Worm (Caenorhabditis elegans) whole organism, dauer: Measurements from ENCODE around the gene lrpr-1.

Source experiments
- unc-62 ChIP-seq: sonication (generic microtip); optimal IDR thresholded peaks from 2 replicates; lab custom pipeline; 2017; ENCODE audit warnings: missing biosample characterization, missing genetic modification reagents, missing genetic modification characterization

Gene lrpr-1

DNA sequence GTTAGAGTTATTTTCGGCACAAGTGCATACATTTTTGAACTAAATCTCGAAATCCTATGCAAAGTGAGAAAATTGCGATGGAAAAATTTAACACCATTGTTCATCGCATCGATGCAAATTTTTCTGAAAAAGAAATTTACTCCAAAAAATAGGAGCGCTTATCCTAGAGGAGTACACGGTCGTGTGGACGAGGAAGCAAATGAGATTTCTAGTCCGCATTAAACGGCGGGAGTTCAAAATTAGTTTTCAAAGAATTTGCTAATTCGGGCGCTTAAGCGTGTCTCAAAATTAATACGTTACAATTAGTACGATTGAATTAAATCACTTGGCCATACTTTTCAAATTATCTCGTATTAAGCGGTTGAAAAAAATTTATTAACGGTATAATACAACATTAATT, at the start of gene lrpr-1:
TSS of gene lrpr-1 (minus strand) at position 185 of the 400 bp plus-strand sequence.
- TF ChIP-seq unc-62 (GFP tag; lab: Kevin White, UChicago), result no peak

DNA sequence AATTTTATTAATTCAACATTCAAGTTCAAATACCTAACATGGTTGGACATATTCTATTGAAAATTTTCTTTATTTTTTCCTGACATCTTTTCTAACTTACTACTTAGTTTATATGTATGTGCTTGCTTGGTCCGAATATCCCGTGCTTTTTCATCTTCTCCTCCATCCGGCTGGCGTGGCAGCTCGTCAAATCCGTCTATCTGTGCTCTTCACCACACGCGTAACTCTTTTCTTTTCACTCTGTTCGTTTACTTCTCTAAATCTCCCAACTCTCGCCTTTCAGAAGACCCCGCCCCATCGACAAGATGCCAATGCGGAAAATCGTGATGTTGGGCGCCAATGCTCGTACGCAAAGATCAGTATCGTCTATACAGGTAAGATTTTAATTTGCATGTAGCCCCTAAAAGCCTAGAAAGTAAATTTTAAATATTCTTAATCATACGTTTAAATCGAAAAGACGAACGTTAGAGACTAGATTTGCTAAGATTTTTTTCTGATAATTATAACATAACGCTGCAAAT, 47.0 kb upstream of the lrpr-1 start:
- TF ChIP-seq unc-62 (GFP tag; lab: Kevin White, UChicago), result no peak

DNA sequence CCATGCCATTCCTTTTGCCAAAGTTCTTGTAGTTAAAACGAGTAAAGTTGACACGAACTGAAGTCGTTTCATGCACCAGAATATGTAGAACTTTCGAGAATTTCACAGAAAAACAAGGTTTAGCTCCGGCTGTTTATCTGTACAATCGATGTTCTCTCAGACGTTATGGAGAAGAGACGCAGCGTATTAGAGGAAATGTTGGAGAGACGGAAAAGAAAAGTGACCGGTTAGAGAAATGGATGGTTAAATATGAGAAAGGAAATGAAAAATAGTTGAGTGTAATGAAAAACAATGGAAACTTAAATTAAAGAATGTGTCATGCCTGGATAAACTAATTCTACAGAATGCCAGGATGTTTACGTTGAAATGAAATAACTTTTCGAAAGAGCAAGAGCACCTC, 46.0 kb upstream of the lrpr-1 start, which contains the start of gene pcm-1:
TSS of gene pcm-1 (minus strand) at position 187 of the 400 bp plus-strand sequence.
- TF ChIP-seq unc-62 (GFP tag; lab: Kevin White, UChicago), result no peak

DNA sequence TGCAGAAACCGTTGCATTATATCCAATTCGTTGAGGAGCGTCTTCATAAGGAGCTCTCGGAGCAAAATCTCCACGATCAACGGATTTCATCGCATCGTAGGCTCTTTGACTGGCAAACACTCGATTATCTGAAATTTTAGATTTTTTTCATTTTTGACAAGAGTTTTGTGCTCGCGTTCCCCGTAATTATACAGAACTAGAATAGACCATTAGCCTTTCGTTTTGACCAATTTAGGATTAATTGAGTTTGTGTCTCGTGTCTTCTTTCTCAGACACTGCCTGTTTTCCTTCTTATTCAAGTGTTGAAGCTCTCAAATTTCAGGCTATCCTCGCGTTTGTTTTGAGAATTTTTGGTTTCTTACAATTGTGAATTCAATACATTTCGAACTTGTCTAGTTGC, 45.4 kb upstream of the lrpr-1 start:
- TF ChIP-seq unc-62 (GFP tag; lab: Kevin White, UChicago), result no peak

DNA sequence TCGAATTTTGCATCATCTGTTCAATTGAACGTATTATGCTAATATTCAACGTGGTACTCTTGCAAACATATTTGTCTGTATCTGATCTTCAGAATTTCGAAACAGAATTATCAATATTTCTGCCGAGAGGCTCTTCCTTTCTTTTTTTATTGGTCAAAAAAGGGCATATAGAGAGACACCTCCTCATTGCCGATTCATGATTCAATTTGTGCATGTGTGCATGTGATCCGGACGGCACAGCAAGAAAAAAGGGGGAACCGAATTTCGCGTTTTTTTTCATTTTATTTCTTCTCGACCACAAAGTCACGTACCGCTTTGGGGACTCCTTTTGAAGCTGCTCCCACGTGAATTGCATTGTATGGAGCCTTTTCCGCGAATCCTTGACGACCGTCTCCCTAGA, 43.8 kb upstream of the lrpr-1 start, which contains the start of gene mcp-1:
TSS of gene mcp-1 (plus strand) at position 292 of the 400 bp plus-strand sequence.
- TF ChIP-seq unc-62 (GFP tag; lab: Kevin White, UChicago), result no peak

DNA sequence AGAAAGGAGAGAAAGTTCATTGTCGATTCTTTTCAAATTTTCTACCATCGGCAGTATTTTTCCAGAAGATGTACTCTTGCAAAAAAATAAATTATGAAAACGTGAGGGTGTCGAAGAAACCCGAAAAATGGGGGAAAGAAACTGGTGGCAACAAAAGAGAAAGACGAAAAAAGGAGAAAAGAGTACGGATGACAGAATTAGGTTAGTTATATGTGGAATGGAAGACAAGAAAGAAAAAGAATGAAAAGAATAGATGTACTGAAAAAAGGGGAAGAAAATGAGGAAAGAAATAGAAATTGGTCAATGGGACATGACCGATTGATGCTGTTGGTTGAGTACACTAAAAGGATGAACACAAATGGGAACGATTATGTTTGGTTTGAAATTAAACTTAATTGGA, 37.9 kb upstream of the lrpr-1 start:
- no peak for TF ChIP-seq unc-62 (GFP tag; lab: Kevin White, UChicago)

DNA sequence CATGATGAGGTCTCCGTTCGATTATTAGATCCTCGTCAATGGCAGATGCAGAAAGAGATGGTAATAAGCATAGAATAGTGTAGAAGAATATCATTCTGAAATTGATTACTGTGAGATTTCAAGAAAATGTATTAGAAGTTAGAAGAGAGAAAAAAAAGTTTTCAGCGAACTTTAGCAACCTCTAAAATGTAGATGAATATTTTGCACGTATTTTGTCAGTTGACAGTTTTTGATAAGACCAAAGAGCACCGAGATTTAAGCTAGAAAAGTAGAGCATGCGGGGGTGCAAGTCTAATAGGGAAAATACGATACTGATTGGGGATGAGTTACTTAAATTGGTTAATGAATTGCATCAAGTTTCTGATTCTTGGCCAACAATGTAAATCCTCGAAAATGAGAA, 37.1 kb upstream of the lrpr-1 start, which contains the start of gene M03F8.6:
TSS of gene M03F8.6 (minus strand) at position 101 of the 400 bp plus-strand sequence.
- TF ChIP-seq unc-62 (GFP tag; lab: Kevin White, UChicago), result no peak

DNA sequence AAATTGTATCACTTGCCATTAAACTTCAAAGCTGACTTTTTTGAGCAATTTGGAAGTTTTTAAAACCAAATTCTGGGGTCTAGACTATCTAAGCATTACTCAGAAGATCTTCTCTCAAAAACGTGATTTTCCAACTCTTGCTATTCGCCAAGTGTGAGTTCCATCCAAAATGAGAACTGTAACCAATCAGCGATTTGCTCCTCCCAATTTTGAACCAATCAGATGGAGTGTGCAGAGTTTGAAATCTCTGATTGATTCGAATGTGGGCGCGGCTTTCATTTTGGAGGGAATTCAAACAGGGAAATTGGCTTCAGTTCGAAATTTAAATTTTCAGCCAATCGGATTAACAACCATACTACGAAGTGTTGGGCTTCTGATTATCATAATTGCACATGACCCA, 35.4 kb upstream of the lrpr-1 start:
- no peak for TF ChIP-seq unc-62 (GFP tag; lab: Kevin White, UChicago)

DNA sequence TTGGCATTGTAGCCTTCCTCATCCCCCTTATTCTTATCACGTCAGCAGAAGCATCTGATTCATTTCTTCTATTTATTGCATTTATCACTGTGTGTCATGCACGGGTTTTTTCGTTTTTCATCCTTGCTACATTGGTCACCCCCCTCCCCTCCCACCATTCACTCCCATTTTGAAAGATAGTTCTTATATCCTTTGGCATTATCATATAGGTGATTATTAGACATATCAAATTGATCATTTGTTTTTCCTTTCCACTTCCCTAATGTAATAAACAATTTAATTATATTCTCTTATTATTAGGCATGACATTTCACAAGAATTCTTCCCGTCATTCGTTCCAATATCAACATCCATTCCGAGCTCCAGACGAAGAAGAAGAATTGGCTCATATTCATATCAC, 33.4 kb upstream of the lrpr-1 start, which contains the start of gene M03F8.1:
TSS of gene M03F8.1 (plus strand) at position 301 of the 400 bp plus-strand sequence.
- no peak for TF ChIP-seq unc-62 (GFP tag; lab: Kevin White, UChicago)

DNA sequence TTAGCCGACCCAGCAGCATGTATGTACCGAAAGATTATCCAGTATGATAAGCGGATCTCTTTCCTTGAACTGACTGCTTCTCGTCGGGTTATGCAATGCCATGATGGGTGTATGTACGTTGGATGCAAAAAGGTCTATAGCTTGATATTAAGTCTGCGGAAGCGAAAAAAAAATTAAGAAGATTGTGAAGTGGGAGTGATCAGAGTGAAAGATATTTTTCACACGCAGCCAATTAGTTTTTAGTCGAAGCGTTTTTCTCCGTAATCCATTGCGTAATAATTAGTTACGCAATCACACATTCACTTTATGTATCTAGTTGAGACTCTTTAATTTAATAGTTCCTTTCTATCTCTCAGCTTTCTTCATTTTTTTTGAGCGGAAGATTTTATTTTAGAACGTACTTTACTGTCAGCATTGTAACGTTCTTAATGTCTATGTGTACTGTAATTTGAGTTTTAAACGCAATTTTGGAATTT, 32.0 kb upstream of the lrpr-1 start:
- TF ChIP-seq unc-62 (GFP tag; lab: Kevin White, UChicago), result no peak

DNA sequence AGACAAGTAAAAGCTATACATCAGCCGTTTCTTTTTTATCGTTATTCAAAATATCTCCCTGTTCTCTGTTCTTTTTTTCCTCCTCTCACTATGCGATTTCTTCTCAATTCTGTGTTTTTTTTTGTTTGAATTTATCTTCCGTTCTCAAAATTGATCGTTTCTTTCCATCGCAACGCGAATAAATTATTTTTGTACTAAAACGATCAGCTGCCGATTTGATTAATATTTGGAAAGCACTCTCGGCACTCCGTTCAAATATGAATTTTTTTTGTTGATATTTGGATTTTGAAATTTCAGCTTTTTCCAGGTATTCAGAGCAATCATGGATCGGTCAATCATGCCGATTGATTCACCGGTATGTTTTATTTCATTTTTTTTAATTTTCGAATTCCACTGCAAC, 25.5 kb upstream of the lrpr-1 start, which contains the start of gene pst-1:
TSS of gene pst-1 (plus strand) at position 301 of the 400 bp plus-strand sequence.
- TF ChIP-seq unc-62 (GFP tag; lab: Kevin White, UChicago), result no peak

DNA sequence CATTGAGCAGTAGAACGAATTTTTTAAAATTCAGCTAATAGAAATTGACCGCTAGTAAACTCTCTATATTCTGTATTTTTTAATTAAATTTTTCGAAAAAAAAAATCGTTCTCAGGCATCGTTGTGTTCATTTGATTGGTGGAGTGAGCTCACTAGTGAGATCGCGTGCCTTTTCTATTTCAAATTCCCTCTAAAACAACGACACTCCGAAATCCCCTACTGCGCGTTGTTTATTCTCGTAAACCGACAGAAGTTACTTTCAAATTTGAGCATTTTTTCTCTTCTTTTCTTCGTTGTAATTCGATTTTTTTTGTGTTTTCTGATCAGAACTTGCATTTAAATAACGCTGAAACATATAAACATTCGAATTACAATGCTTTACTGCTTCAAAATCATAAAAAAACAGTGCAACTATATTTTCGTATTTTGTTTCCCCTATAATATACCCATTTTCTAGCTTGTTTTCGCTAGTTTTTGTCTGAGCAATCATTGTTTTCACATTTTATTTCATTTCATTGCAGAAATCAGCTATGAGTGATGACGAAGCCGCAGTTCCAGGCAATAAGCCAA, 21.9 kb upstream of the lrpr-1 start, which contains the start of gene syf-3:
TSS of gene syf-3 (plus strand) at position 520 of the 570 bp plus-strand sequence.
- no peak for TF ChIP-seq unc-62 (GFP tag; lab: Kevin White, UChicago)

DNA sequence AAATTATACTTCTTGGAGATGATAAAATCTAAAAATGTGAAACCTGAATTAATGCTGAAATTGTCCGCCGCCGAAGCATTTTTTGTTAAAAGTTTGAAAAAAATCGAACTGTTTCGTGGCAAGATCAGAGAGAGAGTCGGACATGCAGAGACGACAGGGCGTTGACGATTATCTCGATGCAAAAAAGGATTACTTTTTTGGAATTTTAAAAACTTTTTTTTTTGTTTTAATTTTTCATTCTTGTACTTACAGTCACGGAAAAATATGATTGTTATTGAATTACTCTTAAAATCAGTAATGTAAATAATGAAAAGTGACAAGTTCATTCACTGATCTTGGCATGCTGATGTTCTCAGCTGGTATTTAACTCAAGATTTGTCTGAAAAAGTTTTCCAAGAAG, 19.0 kb upstream of the lrpr-1 start, which contains the start of the genes M03F8.5 and M03F8.7:
TSS of gene M03F8.5 (minus strand) at position 101 of the 400 bp plus-strand sequence.
TSS of gene M03F8.7 (plus strand) at position 249 of the 400 bp plus-strand sequence.
- no peak for TF ChIP-seq unc-62 (GFP tag; lab: Kevin White, UChicago)

DNA sequence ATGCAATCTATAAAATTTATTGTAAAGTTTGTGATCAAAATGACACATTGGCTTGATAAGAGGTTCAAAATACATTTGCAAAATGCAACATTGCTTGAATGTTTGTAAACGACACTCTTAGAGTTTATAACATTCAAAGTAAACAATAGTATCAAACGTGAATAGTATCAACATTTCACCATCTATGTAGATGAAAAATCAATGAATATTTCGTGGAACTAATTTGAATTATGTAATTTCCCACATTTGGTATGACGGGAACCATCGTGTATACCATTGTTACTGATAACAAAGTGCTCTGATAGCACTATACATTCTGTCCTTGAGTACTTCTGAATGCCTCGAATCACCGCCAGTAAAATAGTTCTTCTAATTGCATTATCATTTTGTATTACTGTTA, 12.9 kb upstream of the lrpr-1 start, which contains the start of gene galt-1:
TSS of gene galt-1 (plus strand) at position 318 of the 400 bp plus-strand sequence.
- no peak for TF ChIP-seq unc-62 (GFP tag; lab: Kevin White, UChicago)

DNA sequence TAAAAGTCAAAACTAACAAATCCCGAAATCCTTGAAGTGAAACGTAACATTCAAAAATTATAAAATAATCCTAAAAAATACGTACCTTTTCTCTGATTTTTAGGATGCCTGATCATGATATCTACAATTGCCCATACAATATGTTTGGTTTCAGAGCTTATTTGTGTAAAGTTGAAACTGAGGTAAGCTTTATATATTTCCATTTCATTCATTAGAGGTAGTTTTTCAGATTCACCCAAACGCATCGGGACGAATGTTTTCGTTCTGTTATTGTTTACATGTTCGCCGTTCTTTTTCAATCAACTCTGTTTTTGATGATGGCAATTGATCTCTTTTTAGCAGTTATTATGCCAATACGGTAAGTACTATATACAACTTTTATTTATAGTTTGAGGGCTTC, 10.3 kb upstream of the lrpr-1 start:
- TF ChIP-seq unc-62 (GFP tag; lab: Kevin White, UChicago), result no peak

DNA sequence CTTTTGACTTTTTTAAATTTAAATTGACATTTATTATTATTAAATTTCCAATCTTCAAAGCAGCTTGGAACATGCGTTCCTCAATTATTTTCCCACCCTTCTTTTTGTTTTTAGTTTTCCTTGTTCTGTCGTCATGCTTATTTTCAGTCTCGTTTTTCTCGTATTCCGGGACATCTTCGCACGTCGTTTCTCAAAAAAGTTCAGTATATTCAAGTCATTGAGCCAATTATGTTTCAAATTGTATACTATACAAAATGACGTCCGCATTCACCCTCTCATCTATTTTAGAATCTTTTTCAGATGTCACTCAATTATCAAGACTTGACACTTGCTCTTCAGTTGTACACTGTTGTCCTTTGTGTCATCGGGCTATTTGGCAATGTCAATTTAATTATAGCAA, 9.7 kb upstream of the lrpr-1 start, which contains the start of gene srsx-17:
TSS of gene srsx-17 (plus strand) at position 301 of the 400 bp plus-strand sequence.
- no peak for TF ChIP-seq unc-62 (GFP tag; lab: Kevin White, UChicago)
